Worm (Caenorhabditis elegans): Measurements from ENCODE around the gene K02E10.4.

- TF ChIP-seq aptf-3 (GFP tag; IDR thresholded peaks at IDR 0.05) (no peak), him-1 (tag; optimal IDR thresholded peaks at IDR 0.05) (no peak), sptf-2 (GFP tag; optimal IDR thresholded peaks at IDR 0.05) (no peak), let-526 (GFP tag; IDR thresholded peaks at IDR 0.05) (no peak), lin-35 (GFP tag; optimal IDR thresholded peaks at IDR 0.05) (no peak), madf-10 (tag; optimal IDR thresholded peaks at IDR 0.05) (no peak), lin-40 (tag; optimal IDR thresholded peaks at IDR 0.05) (no peak)
Measured at ce11 chrX:2497816-2498215, 14.8 kb downstream of the K02E10.4 start.

Measured in whole organism, young adult.